Worm (Caenorhabditis elegans) whole organism, mixed stage, embryonic: Measurements from ENCODE around the gene F10C2.3.

ENCODE experiments used
- elt-3 ChIP-seq: fragments of 150-350 bp; optimal IDR thresholded peaks from 2 replicates; lab custom pipeline; 2014; ENCODE audit warnings: missing biosample characterization, missing genetic modification characterization
- lsy-2 ChIP-seq: fragments of 150-350 bp; optimal IDR thresholded peaks from 2 replicates; lab custom pipeline; 2014; ENCODE audit warnings: missing biosample characterization, missing genetic modification characterization
- nhr-237 ChIP-seq: fragments of 150-350 bp; optimal IDR thresholded peaks from 2 replicates; lab custom pipeline; 2014; ENCODE audit warnings: missing biosample characterization, missing genetic modification characterization
- nhr-28 ChIP-seq: fragments of 150-350 bp; optimal IDR thresholded peaks from 2 replicates; lab custom pipeline; 2014; ENCODE audit warnings: missing biosample characterization, missing genetic modification characterization
- unc-39 ChIP-seq: fragments of 150-350 bp; optimal IDR thresholded peaks from 2 replicates; lab custom pipeline; 2014; ENCODE audit warnings: missing biosample characterization, missing genetic modification characterization
- unc-62 ChIP-seq: fragments of 150-350 bp; optimal IDR thresholded peaks from 2 replicates; lab custom pipeline; 2014; ENCODE audit warnings: missing biosample characterization, missing genetic modification reagents, missing genetic modification characterization
- ztf-11 ChIP-seq: fragments of 150-350 bp; optimal IDR thresholded peaks from 2 replicates; lab custom pipeline; 2014; ENCODE audit warnings: missing biosample characterization, missing genetic modification characterization

DNA sequence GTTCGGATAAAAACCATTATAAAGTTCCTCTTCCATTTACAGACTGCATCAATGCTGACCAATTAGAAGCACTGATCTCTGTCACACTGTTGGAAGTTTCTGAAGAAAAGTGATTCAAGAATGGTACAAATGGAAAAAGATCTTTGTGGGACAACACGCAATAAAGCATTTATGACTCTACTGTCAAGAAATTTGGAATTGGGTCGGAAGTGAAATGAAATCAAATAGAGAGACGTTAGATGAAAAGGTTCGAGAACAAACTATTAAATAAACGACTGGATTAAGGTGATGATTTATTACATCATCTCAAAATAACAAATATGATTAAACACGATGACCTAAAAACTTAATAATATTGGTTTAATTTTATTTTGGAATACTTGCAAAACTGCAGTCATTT is 13.6 kb upstream of the F10C2.3 start, which contains the start of gene F57F5.3:
- no peak for TF ChIP-seq nhr-28
- TF ChIP-seq elt-3 (tag; lab: Kevin White, UChicago) = no peak
- TF ChIP-seq unc-39 (tag; lab: Kevin White, UChicago) = no peak
- TF ChIP-seq ztf-11 (tag; lab: Kevin White, UChicago) = no peak
- TF ChIP-seq unc-62 (GFP tag; lab: Kevin White, UChicago) = no peak
- TF ChIP-seq nhr-237 (tag; lab: Kevin White, UChicago) = no peak
- TF ChIP-seq lsy-2 (tag; lab: Kevin White, UChicago) = no peak
